Worm (Caenorhabditis elegans) whole organism, mixed stage, embryonic: ENCODE results near the gene T22D1.8.

Source experiments
- blmp-1 ChIP-seq: fragments of 150-350 bp; optimal IDR thresholded peaks from 2 replicates; lab custom pipeline; 2014; ENCODE audit warnings: missing biosample characterization, missing genetic modification characterization
- elt-3 ChIP-seq: fragments of 150-350 bp; optimal IDR thresholded peaks from 2 replicates; lab custom pipeline; 2014; ENCODE audit warnings: missing biosample characterization, missing genetic modification characterization
- nhr-12 ChIP-seq: fragments of 150-350 bp; optimal IDR thresholded peaks from 2 replicates; lab custom pipeline; 2014; ENCODE audit warnings: missing biosample characterization, missing genetic modification characterization
- sem-2 ChIP-seq: fragments of 200-800 bp; sonication (Bioruptor generic); optimal IDR thresholded peaks from 2 replicates; lab custom pipeline; 2018; ENCODE audit warnings: mild to moderate bottlenecking, missing genetic modification characterization, missing compliant biosample characterization
- sptf-1 ChIP-seq: sonication (generic microtip); optimal IDR thresholded peaks from 2 replicates; lab custom pipeline; 2017; ENCODE audit warnings: mild to moderate bottlenecking, missing genetic modification characterization, moderate library complexity, missing compliant biosample characterization
- unc-62 ChIP-seq: fragments of 150-350 bp; optimal IDR thresholded peaks from 2 replicates; lab custom pipeline; 2014; ENCODE audit warnings: missing biosample characterization, missing genetic modification reagents, missing genetic modification characterization

ce11 chrIV:6919318-6919717 lies 13.2 kb upstream of the T22D1.8 start, which contains the start of gene ruvb-2:
- TF ChIP-seq elt-3 (no peak), sptf-1 (tag; lab: Kevin White, UChicago) (peak; percentile 38), nhr-12 (tag; lab: Kevin White, UChicago) (no peak), unc-62 (no peak), blmp-1 (tag; lab: Kevin White, UChicago) (peak; percentile 27), sem-2 (GFP tag; lab: Kevin White, UChicago) (no peak)
